Fruit fly (Drosophila melanogaster) whole organism, embryonic: ENCODE results near the gene gammaTub37C.

ENCODE experiments used
- ATbp ChIP-seq: fragments of 200-800 bp; sonication (Bioruptor generic); optimal IDR thresholded peaks from 2 replicates; lab custom pipeline; 2017; ENCODE audit warnings: missing biosample characterization, mild to moderate bottlenecking, missing genetic modification characterization, missing genetic modification reagents
- CG10565 ChIP-seq: fragments of 200-800 bp; sonication (Bioruptor generic); optimal IDR thresholded peaks from 3 replicates; lab custom pipeline; 2016; ENCODE audit warnings: missing biosample characterization, mild to moderate bottlenecking, missing genetic modification characterization
- CG10654 ChIP-seq: fragments of 200-800 bp; sonication (Bioruptor generic); optimal IDR thresholded peaks from 2 replicates; lab custom pipeline; 2016; ENCODE audit warnings: missing biosample characterization, missing genetic modification characterization
- CG10959 ChIP-seq: fragments of 200-800 bp; sonication (Bioruptor generic); IDR thresholded peaks from 2 replicates; pipeline ENCODE4 v1.3.6; 2022; ENCODE audit warnings: missing biosample characterization, missing genetic modification characterization
- CG11504 ChIP-seq: fragments of 200-800 bp; sonication (Bioruptor generic); optimal IDR thresholded peaks from 3 replicates; lab custom pipeline; 2019; ENCODE audit warnings: missing biosample characterization, mild to moderate bottlenecking, missing genetic modification characterization, moderate library complexity
- CG11723 ChIP-seq: fragments of 200-800 bp; sonication (Bioruptor generic); optimal IDR thresholded peaks from 2 replicates; lab custom pipeline; 2017; ENCODE audit warnings: missing biosample characterization, mild to moderate bottlenecking, missing genetic modification characterization
- CG12155 ChIP-seq: fragments of 200-800 bp; sonication (Bioruptor generic); optimal IDR thresholded peaks from 3 replicates; lab custom pipeline; 2016; ENCODE audit warnings: missing biosample characterization, missing genetic modification characterization
- CG12299 ChIP-seq: fragments of 200-800 bp; sonication (Bioruptor generic); optimal IDR thresholded peaks from 2 replicates; lab custom pipeline; 2018; ENCODE audit warnings: missing biosample characterization, mild to moderate bottlenecking, missing genetic modification characterization
- CG14860 ChIP-seq: fragments of 200-800 bp; sonication (Bioruptor generic); IDR thresholded peaks from 3 replicates; pipeline ENCODE4 v1.3.6; 2022; ENCODE audit warnings: missing biosample characterization, missing genetic modification characterization; ENCODE audit not compliant: partially characterized antibody
- CG14965 ChIP-seq: fragments of 200-800 bp; sonication (Bioruptor generic); optimal IDR thresholded peaks from 2 replicates; lab custom pipeline; 2016; ENCODE audit warnings: missing biosample characterization, missing genetic modification characterization, borderline replicate concordance
- CG17359 ChIP-seq: fragments of 200-800 bp; sonication (Bioruptor generic); optimal IDR thresholded peaks from 3 replicates; lab custom pipeline; 2018; ENCODE audit warnings: missing biosample characterization, mild to moderate bottlenecking, missing genetic modification characterization, moderate library complexity
- CG17385 ChIP-seq: fragments of 200-800 bp; sonication (Bioruptor generic); optimal IDR thresholded peaks from 3 replicates; lab custom pipeline; 2018; ENCODE audit warnings: missing biosample characterization, mild to moderate bottlenecking, missing genetic modification characterization
- CG18476 ChIP-seq: fragments of 200-800 bp; sonication (Bioruptor generic); optimal IDR thresholded peaks from 2 replicates; lab custom pipeline; 2016; ENCODE audit warnings: missing biosample characterization, mild to moderate bottlenecking, missing genetic modification characterization
- CG18619 ChIP-seq: fragments of 200-800 bp; sonication (Bioruptor generic); optimal IDR thresholded peaks from 3 replicates; lab custom pipeline; 2017; ENCODE audit warnings: missing biosample characterization, mild to moderate bottlenecking, missing genetic modification characterization
- CG31388 ChIP-seq: fragments of 200-800 bp; sonication (Bioruptor generic); optimal IDR thresholded peaks from 2 replicates; lab custom pipeline; 2016; ENCODE audit warnings: missing biosample characterization, missing genetic modification characterization
- CG34224 ChIP-seq: fragments of 200-800 bp; sonication (Bioruptor generic); IDR thresholded peaks from 3 replicates; pipeline ENCODE4 v1.3.6; 2022; ENCODE audit warnings: missing biosample characterization, missing genetic modification characterization; ENCODE audit not compliant: partially characterized antibody
- CG34376 ChIP-seq: fragments of 200-800 bp; sonication (Bioruptor generic); optimal IDR thresholded peaks from 2 replicates; lab custom pipeline; 2018; ENCODE audit warnings: missing biosample characterization, mild to moderate bottlenecking, missing genetic modification characterization
- CG9437 ChIP-seq: fragments of 200-800 bp; sonication (Bioruptor generic); optimal IDR thresholded peaks from 2 replicates; lab custom pipeline; 2018; ENCODE audit warnings: missing biosample characterization, mild to moderate bottlenecking, missing genetic modification characterization
- CTCF ChIP-seq: fragments of 200-800 bp; sonication (Bioruptor generic); optimal IDR thresholded peaks from 2 replicates; lab custom pipeline; 2017; ENCODE audit warnings: missing biosample characterization, mild to moderate bottlenecking, missing genetic modification characterization, moderate library complexity
- Chrac-16 ChIP-seq: fragments of 200-800 bp; sonication (Bioruptor generic); optimal IDR thresholded peaks from 3 replicates; lab custom pipeline; 2016; ENCODE audit warnings: missing biosample characterization, missing genetic modification characterization
- E2f2 ChIP-seq: fragments of 200-800 bp; sonication (Bioruptor generic); IDR thresholded peaks from 2 replicates; pipeline ENCODE4 v1.3.6; 2022; ENCODE audit warnings: missing biosample characterization, missing genetic modification characterization
- Ets97D ChIP-seq: fragments of 200-800 bp; sonication (Bioruptor generic); optimal IDR thresholded peaks from 3 replicates; lab custom pipeline; 2016; ENCODE audit warnings: missing biosample characterization, missing genetic modification characterization
- Fer1 ChIP-seq: fragments of 200-800 bp; sonication (Bioruptor generic); optimal IDR thresholded peaks from 2 replicates; lab custom pipeline; 2017; ENCODE audit warnings: missing biosample characterization, mild to moderate bottlenecking, missing genetic modification characterization
- HLH54F ChIP-seq: fragments of 200-800 bp; sonication (Bioruptor generic); optimal IDR thresholded peaks from 3 replicates; lab custom pipeline; 2016; ENCODE audit warnings: missing biosample characterization, missing genetic modification characterization
- Lhr ChIP-seq: fragments of 200-800 bp; sonication (Bioruptor generic); optimal IDR thresholded peaks from 3 replicates; lab custom pipeline; 2017; ENCODE audit warnings: mild to moderate bottlenecking, missing biosample characterization, missing genetic modification reagents, missing genetic modification characterization
- Lpt ChIP-seq: fragments of >200 bp; optimal IDR thresholded peaks from 2 replicates; lab custom pipeline; 2018; ENCODE audit warnings: missing biosample characterization, missing genetic modification characterization
- Mad ChIP-seq: fragments of 200-800 bp; sonication (Bioruptor generic); optimal IDR thresholded peaks from 2 replicates; lab custom pipeline; 2016; ENCODE audit warnings: missing biosample characterization, missing genetic modification characterization
- Neu2 ChIP-seq: fragments of 200-800 bp; sonication (Bioruptor generic); optimal IDR thresholded peaks from 3 replicates; lab custom pipeline; 2016; ENCODE audit warnings: missing biosample characterization, missing genetic modification characterization, borderline replicate concordance
- NfI ChIP-seq: fragments of 200-800 bp; sonication (Bioruptor generic); optimal IDR thresholded peaks from 3 replicates; lab custom pipeline; 2018; ENCODE audit warnings: missing biosample characterization, mild to moderate bottlenecking, missing genetic modification characterization, moderate library complexity
- Oaz ChIP-seq: fragments of 200-800 bp; sonication (Bioruptor generic); IDR thresholded peaks from 2 replicates; pipeline ENCODE4 v1.3.6; 2022; ENCODE audit warnings: missing biosample characterization, missing genetic modification characterization
- Ravus ChIP-seq: fragments of 200-800 bp; sonication (Bioruptor generic); IDR thresholded peaks from 2 replicates; pipeline ENCODE4 v1.3.6; 2022; ENCODE audit warnings: missing biosample characterization, missing genetic modification characterization
- Tbp ChIP-seq: fragments of >200 bp; optimal IDR thresholded peaks from 2 replicates; lab custom pipeline; 2018; ENCODE audit warnings: missing biosample characterization, missing genetic modification characterization
- abd-A ChIP-seq: fragments of 200-800 bp; sonication (Bioruptor generic); optimal IDR thresholded peaks from 3 replicates; lab custom pipeline; 2019; ENCODE audit warnings: missing biosample characterization, mild to moderate bottlenecking, missing genetic modification characterization, moderate library complexity
- caup ChIP-seq: fragments of 200-800 bp; sonication (Bioruptor generic); optimal IDR thresholded peaks from 3 replicates; lab custom pipeline; 2017; ENCODE audit warnings: missing biosample characterization, mild to moderate bottlenecking, missing genetic modification characterization, moderate library complexity; ENCODE audit not compliant: severe bottlenecking
- danr ChIP-seq: fragments of 200-800 bp; sonication (Bioruptor generic); IDR thresholded peaks from 2 replicates; pipeline ENCODE4 v1.3.6; 2022; ENCODE audit warnings: missing biosample characterization, missing genetic modification characterization
- dimm ChIP-seq: fragments of 200-800 bp; sonication (Bioruptor generic); IDR thresholded peaks from 2 replicates; pipeline ENCODE4 v1.3.6; 2022; ENCODE audit warnings: missing biosample characterization, missing genetic modification characterization
- dm ChIP-seq: fragments of 200-800 bp; sonication (Bioruptor generic); optimal IDR thresholded peaks from 3 replicates; lab custom pipeline; 2016; ENCODE audit warnings: missing biosample characterization, missing genetic modification characterization
- ewg ChIP-seq: fragments of 200-800 bp; sonication (Bioruptor generic); optimal IDR thresholded peaks from 3 replicates; lab custom pipeline; 2017; ENCODE audit warnings: mild to moderate bottlenecking, missing biosample characterization, missing genetic modification reagents, missing genetic modification characterization
- fd3F ChIP-seq: fragments of 200-800 bp; sonication (Bioruptor generic); optimal IDR thresholded peaks from 2 replicates; lab custom pipeline; 2018; ENCODE audit warnings: missing biosample characterization, mild to moderate bottlenecking, missing genetic modification characterization, moderate library complexity
- gce ChIP-seq: fragments of 200-800 bp; sonication (Bioruptor generic); IDR thresholded peaks from 3 replicates; pipeline ENCODE4 v1.3.6; 2022; ENCODE audit warnings: missing biosample characterization, missing genetic modification characterization
- grn ChIP-seq: fragments of 200-800 bp; sonication (Bioruptor generic); optimal IDR thresholded peaks from 3 replicates; lab custom pipeline; 2017; ENCODE audit warnings: missing biosample characterization, missing genetic modification characterization
- jing ChIP-seq: fragments of 200-800 bp; sonication (Bioruptor generic); optimal IDR thresholded peaks from 2 replicates; lab custom pipeline; 2018; ENCODE audit warnings: missing biosample characterization, mild to moderate bottlenecking, missing genetic modification characterization
- mld ChIP-seq: fragments of 200-800 bp; sonication (Bioruptor generic); IDR thresholded peaks from 3 replicates; pipeline ENCODE4 v1.3.6; 2022; ENCODE audit warnings: missing biosample characterization, missing genetic modification characterization; ENCODE audit not compliant: partially characterized antibody
- pho ChIP-seq: fragments of 200-800 bp; sonication (Bioruptor generic); optimal IDR thresholded peaks from 2 replicates; lab custom pipeline; 2016; ENCODE audit warnings: missing biosample characterization, missing genetic modification characterization
- sim ChIP-seq: fragments of 200-800 bp; sonication (Bioruptor generic); IDR thresholded peaks from 2 replicates; pipeline ENCODE4 v1.3.6; 2022; ENCODE audit warnings: missing biosample characterization, missing genetic modification characterization
- slp2 ChIP-seq: fragments of 200-800 bp; sonication (Bioruptor generic); optimal IDR thresholded peaks from 2 replicates; lab custom pipeline; 2016; ENCODE audit warnings: missing biosample characterization, missing genetic modification characterization
- so ChIP-seq: fragments of 200-800 bp; sonication (Bioruptor generic); IDR thresholded peaks from 3 replicates; pipeline ENCODE4 v1.3.6; 2022; ENCODE audit warnings: missing biosample characterization, missing genetic modification characterization
- trh ChIP-seq: fragments of 200-800 bp; sonication (Bioruptor generic); optimal IDR thresholded peaks from 2 replicates; lab custom pipeline; 2016; ENCODE audit warnings: missing biosample characterization, missing genetic modification characterization
- unpg ChIP-seq: fragments of 200-800 bp; sonication (Bioruptor generic); optimal IDR thresholded peaks from 3 replicates; lab custom pipeline; 2018; ENCODE audit warnings: missing biosample characterization, mild to moderate bottlenecking, missing genetic modification characterization, moderate library complexity
- zfh1 ChIP-seq: fragments of 200-800 bp; sonication (Bioruptor generic); IDR thresholded peaks from 3 replicates; pipeline ENCODE4 v1.3.6; 2022; ENCODE audit warnings: missing biosample characterization, missing genetic modification characterization

Gene gammaTub37C

DNA sequence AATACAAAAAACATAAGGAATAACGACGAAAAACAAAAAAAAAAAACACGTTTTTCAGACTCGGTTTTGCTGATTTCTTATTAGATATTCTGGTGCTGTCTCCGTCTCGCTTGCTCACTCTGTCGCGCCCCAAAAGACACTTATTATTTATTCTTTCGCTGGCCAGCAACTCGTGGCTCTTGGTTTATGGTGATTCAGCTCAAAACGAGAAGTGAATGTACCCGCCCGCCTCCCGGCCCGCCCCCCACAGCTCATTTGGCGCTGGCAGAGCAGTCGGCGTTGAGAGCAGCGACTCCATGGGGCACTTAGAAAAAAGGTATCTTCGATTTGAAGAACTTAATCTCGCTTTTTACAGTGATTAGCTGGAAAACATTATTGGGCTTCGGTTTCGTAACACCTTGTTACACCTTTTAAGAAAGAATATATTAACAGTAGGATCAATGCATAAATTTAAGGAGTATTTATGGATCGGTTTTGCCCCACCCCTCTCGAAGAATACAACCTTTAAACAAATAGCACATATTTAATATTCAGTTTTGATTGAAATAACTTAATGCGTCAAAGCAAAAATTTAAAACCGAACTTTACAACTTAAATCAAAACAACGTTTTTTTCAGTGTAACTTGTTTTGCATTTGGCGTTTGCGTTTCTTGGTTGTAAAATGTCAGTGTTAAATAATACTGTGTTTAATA is 43.9 kb downstream of the gammaTub37C start (continued):
- TF ChIP-seq ewg (peak; percentile 51), trh (GFP tag; lab: Kevin White, UChicago) (peak; percentile 7), fd3F (GFP tag; lab: Kevin White, UChicago) (peak; percentile 70), abd-A (tag; lab: Kevin White, UChicago) (peak; percentile 54), grn (GFP tag; lab: Kevin White, UChicago) (no peak), zfh1 (GFP tag; lab: Robert Waterston, UW) (0 out of 3 replicates have a peak, but pooled peaks have one; percentile 31), CTCF (GFP tag; lab: Kevin White, UChicago) (no peak), ATbp (GFP tag; lab: Kevin White, UChicago) (peak; percentile 54), CG9437 (GFP tag; lab: Kevin White, UChicago) (peak; percentile 77), Tbp (GFP tag; lab: Kevin White, UChicago) (no peak), CG18476 (GFP tag; lab: Kevin White, UChicago) (peak; percentile 57), CG14860 (GFP tag; lab: Robert Waterston, UW) (no peak), NfI (GFP tag; lab: Kevin White, UChicago) (peak; percentile 70), CG17359 (tag; lab: Kevin White, UChicago) (peak; percentile 51), CG10654 (peak; percentile 26), slp2 (GFP tag; lab: Kevin White, UChicago) (peak; percentile 48), CG10959 (GFP tag; lab: Robert Waterston, UW) (no peak), Fer1 (GFP tag; lab: Kevin White, UChicago) (peak; percentile 75), CG12299 (tag; lab: Kevin White, UChicago) (peak; percentile 31), gce (GFP tag; lab: Robert Waterston, UW) (no peak), CG10565 (GFP tag; lab: Kevin White, UChicago) (no peak), caup (GFP tag; lab: Kevin White, UChicago) (peak; percentile 58), E2f2 (GFP tag; lab: Robert Waterston, UW) (peak; percentile 33; the same call in 1 of the 2 replicates), Ravus (GFP tag; lab: Robert Waterston, UW) (no peak), Ets97D (GFP tag; lab: Kevin White, UChicago) (peak; percentile 7), jing (GFP tag; lab: Kevin White, UChicago) (peak; percentile 41), so (GFP tag; lab: Robert Waterston, UW) (peak; percentile 73), CG31388 (peak; percentile 1), mld (GFP tag; lab: Robert Waterston, UW) (no peak), CG11723 (GFP tag; lab: Kevin White, UChicago) (peak; percentile 53), CG11504 (peak; percentile 77), dm (peak; percentile 34), Lhr (peak; percentile 31), CG18619 (GFP tag; lab: Kevin White, UChicago) (peak; percentile 74), Lpt (GFP tag; lab: Kevin White, UChicago) (no peak), Neu2 (no peak), dimm (no peak), CG12155 (GFP tag; lab: Kevin White, UChicago) (peak; percentile 68), Oaz (GFP tag; lab: Robert Waterston, UW) (no peak), CG34376 (GFP tag; lab: Kevin White, UChicago) (peak; percentile 26), HLH54F (GFP tag; lab: Kevin White, UChicago) (peak; percentile 70), CG14965 (GFP tag; lab: Kevin White, UChicago) (no peak), CG17385 (GFP tag; lab: Kevin White, UChicago) (peak; percentile 50), sim (GFP tag; lab: Robert Waterston, UW) (no peak), danr (0 out of 2 replicates have a peak, but pooled peaks have one; percentile 21), Mad (GFP tag; lab: Kevin White, UChicago) (peak; percentile 64), unpg (GFP tag; lab: Kevin White, UChicago) (peak; percentile 71), pho (peak; percentile 74), Chrac-16 (GFP tag; lab: Kevin White, UChicago) (peak; percentile 65), CG34224 (no peak)
